Fruit fly (Drosophila melanogaster) ovary, adult (tissue): ENCODE measurements around the gene CG17110.
A peak's percentile ranks its signal among the peaks of the same experiment; 100 is the strongest.

Source experiments
- CG17801 ChIP-seq: fragments of 200-800 bp; optimal IDR thresholded peaks from 2 replicates; lab custom pipeline; 2019; ENCODE audit warnings: missing biosample characterization, mild to moderate bottlenecking, missing genetic modification characterization, moderate library complexity; ENCODE audit not compliant: partially characterized antibody

The CG17110 gene

dm6 chr3R:23061209-23061608, 30.3 kb upstream of the CG17110 start, which contains the start of the genes sav and Ublcp1:
TSS of gene sav (minus strand) at chr3R:23061304.
TSS of gene Ublcp1 (plus strand) at chr3R:23061493.
- TF ChIP-seq CG17801, result peak; percentile 50

dm6 chr3R:23067209-23067826, 24.2 kb upstream of the CG17110 start, which contains the start of gene CG17111:
TSS of gene CG17111 (minus strand) at chr3R:23067259.
- TF ChIP-seq CG17801, result no peak

- no peak for TF ChIP-seq CG17801
Measured at dm6 chr3R:23074480-23074879, 17.0 kb upstream of the CG17110 start.

dm6 chr3R:23081265-23081664, 10.3 kb upstream of the CG17110 start:
- no peak for TF ChIP-seq CG17801

DNA sequence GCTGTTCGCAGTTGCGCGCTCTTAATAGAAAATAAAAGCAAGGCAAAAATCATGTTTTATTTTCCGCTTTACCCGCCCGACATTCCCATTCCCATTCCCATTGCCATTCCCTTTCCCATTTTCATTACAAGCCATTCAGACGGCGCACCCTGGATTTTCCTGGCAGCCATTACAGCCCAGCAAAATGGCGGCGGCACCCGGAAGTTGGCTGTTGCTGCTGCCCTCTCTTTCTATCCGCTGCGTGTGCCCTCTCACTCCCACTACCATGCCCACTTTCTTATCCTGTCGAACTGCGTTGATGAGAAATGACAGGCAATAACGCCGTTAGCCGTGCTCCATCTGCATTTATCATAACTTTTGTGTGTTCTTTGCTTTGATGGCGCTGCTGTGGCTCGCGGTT, 3.3 kb upstream of the CG17110 start:
- TF ChIP-seq CG17801, result no peak

DNA sequence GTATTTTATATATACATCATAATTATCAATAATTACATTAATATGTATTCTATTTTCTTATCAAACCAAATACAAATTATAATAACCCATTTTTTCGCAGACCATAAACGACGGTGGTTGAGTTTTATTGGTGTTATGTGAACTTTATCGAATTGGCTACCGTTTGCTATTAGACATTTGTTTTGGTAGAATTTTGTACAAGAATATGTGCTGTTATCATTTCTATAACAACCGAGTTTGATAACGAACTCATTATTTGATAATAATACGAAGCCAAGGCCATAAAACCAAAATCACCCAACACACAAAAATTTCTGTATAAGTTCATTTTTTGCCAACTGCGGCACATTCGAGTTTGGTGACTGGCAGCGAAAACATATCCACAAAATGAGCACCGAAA, 3.8 kb downstream of the CG17110 start, which contains the start of gene CG17109:
Gene CG17109, plus strand, starts transcription at position 345 of the 400 bp plus-strand sequence.
- no peak for TF ChIP-seq CG17801

dm6 chr3R:23097197-23097809, 5.8 kb downstream of the CG17110 start, which contains the start of gene CG6733:
TSS of gene CG6733 (plus strand) at chr3R:23097728.
- TF ChIP-seq CG17801, result no peak

- TF ChIP-seq CG17801, result no peak
Measured at dm6 chr3R:23099233-23099632, 7.7 kb downstream of the CG17110 start, which contains the start of gene CG6738. TSS of gene CG6738 (plus strand) at chr3R:23099533.

- TF ChIP-seq CG17801, result no peak
Measured at dm6 chr3R:23110724-23111123, 19.2 kb downstream of the CG17110 start.

dm6 chr3R:23112680-23113362, 21.3 kb downstream of the CG17110 start, which contains the start of gene Cow:
TSS of gene Cow (minus strand) at chr3R:23112730.
- no peak for TF ChIP-seq CG17801

dm6 chr3R:23117683-23118470, 26.4 kb downstream of the CG17110 start, which contains the start of the genes Rassf and CenB1A:
TSS of gene Rassf (minus strand) at chr3R:23117931.
TSS of gene CenB1A (plus strand) at chr3R:23118400.
- no peak for TF ChIP-seq CG17801

DNA sequence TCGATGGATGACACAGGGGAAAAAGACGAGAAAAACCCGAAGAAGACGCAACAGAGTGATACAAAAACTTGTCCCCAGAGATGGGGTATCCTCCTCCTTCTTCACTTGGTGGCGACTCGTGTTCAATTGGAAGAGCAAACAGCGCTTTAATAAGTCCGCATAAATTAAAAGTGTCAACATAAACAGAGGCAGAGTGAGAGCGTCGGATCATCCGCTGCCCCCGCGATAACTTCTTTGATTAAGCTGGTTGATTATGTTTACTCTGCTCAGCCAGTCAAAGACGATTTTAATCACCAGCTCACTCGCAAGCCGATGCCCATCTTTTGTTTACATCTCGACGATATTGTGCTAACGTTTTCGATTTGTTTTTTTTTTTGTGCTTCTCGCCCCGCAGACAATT, 28.3 kb downstream of the CG17110 start:
- TF ChIP-seq CG17801, result no peak

DNA sequence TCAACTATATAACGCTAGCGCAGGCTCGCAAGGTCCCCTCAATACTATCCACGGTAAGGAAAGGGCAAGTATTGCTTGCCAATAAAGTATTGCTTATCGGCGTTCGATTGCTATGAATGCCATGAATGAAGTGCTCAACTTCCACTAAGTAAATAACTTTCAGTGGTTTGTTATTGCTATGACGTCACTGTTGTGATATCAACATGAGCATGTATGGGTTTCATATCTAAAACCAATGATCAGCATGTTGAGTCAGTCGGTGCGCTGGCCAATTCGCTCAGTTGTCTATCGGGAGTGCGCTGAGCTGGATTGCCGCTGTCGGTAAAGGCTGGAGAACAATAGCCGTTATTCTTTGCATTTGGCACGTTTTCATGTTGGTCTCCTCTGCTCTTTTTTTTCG, 29.4 kb downstream of the CG17110 start:
- no peak for TF ChIP-seq CG17801

- TF ChIP-seq CG17801, result no peak
Measured at dm6 chr3R:23126241-23127022, 34.9 kb downstream of the CG17110 start, which contains the start of gene CG31365. TSS of gene CG31365 (minus strand) at chr3R:23126422.

dm6 chr3R:23127796-23128195, 36.3 kb downstream of the CG17110 start, which contains the start of gene CG31457:
TSS of gene CG31457 (minus strand) at chr3R:23127981.
- TF ChIP-seq CG17801, result no peak
